Worm (Caenorhabditis elegans) whole organism, L4 larva: ENCODE data around the gene nap-1.

Experiments
- D1046.2 ChIP-seq: fragments of 200-800 bp; sonication (Bioruptor generic); IDR thresholded peaks from 2 replicates; pipeline ENCODE4 v1.3.6; 2022; ENCODE audit warnings: missing genetic modification characterization, missing compliant biosample characterization
- F10B5.3 ChIP-seq: sonication (generic microtip); optimal IDR thresholded peaks from 2 replicates; lab custom pipeline; 2016; ENCODE audit warnings: mild to moderate bottlenecking, missing genetic modification characterization, missing compliant biosample characterization
- F49E8.2 ChIP-seq: sonication (generic microtip); optimal IDR thresholded peaks from 2 replicates; lab custom pipeline; 2016; ENCODE audit warnings: missing compliant biosample characterization, mild to moderate bottlenecking, missing genetic modification characterization, borderline replicate concordance
- T26A8.4 ChIP-seq: fragments of 200-800 bp; sonication (Bioruptor generic); IDR thresholded peaks from 2 replicates; pipeline ENCODE4 v1.3.6; 2022; ENCODE audit warnings: missing genetic modification characterization, missing compliant biosample characterization
- Y105C5A.15 ChIP-seq: fragments of 200-800 bp; sonication (Bioruptor generic); IDR thresholded peaks from 2 replicates; pipeline ENCODE4 v1.3.6; 2022; ENCODE audit warnings: missing genetic modification characterization, missing compliant biosample characterization
- ZK337.2 ChIP-seq: fragments of 200-800 bp; sonication (Bioruptor generic); IDR thresholded peaks from 2 replicates; pipeline ENCODE4 v1.3.6; 2022; ENCODE audit warnings: missing genetic modification reagents, missing genetic modification characterization, missing compliant biosample characterization
- arid-1 ChIP-seq: fragments of 200-800 bp; sonication (Bioruptor generic); conservative IDR thresholded peaks from 2 replicates; pipeline ENCODE4 v1.3.6; 2022; ENCODE audit warnings: missing genetic modification reagents, missing genetic modification characterization, missing compliant biosample characterization
- ceh-20 ChIP-seq: fragments of 200-800 bp; sonication (Bioruptor generic); IDR thresholded peaks from 2 replicates; pipeline ENCODE4 v1.3.6; 2022; ENCODE audit warnings: missing genetic modification reagents, missing genetic modification characterization, missing compliant biosample characterization
- ceh-28 ChIP-seq: fragments of 150-350 bp; optimal IDR thresholded peaks from 2 replicates; lab custom pipeline; 2014; ENCODE audit warnings: missing biosample characterization, missing genetic modification reagents, missing genetic modification characterization
- ces-1 ChIP-seq: fragments of 150-350 bp; sonication (generic microtip); optimal IDR thresholded peaks from 4 replicates; lab custom pipeline; 2014; ENCODE audit warnings: missing biosample characterization, missing genetic modification reagents, missing genetic modification characterization
- daf-8 ChIP-seq: fragments of 200-800 bp; sonication (Bioruptor generic); IDR thresholded peaks from 2 replicates; pipeline ENCODE4 v1.3.6; 2022; ENCODE audit warnings: missing genetic modification characterization, missing compliant biosample characterization
- dmd-9 ChIP-seq: fragments of 200-800 bp; sonication (Bioruptor generic); IDR thresholded peaks from 2 replicates; pipeline ENCODE4 v1.3.6; 2022; ENCODE audit warnings: missing genetic modification reagents, missing genetic modification characterization, missing compliant biosample characterization
- duxl-1 ChIP-seq: sonication (generic microtip); optimal IDR thresholded peaks from 2 replicates; lab custom pipeline; 2016; ENCODE audit warnings: mild to moderate bottlenecking, missing genetic modification characterization, moderate library complexity, missing compliant biosample characterization; ENCODE audit not compliant: poor library complexity
- dve-1 ChIP-seq: sonication (generic microtip); optimal IDR thresholded peaks from 2 replicates; lab custom pipeline; 2017; ENCODE audit warnings: antibody characterized with exemption, mild to moderate bottlenecking, missing genetic modification characterization, missing compliant biosample characterization; ENCODE audit not compliant: insufficient read depth
- egl-43 ChIP-seq: fragments of 200-800 bp; sonication (Bioruptor generic); IDR thresholded peaks from 2 replicates; pipeline ENCODE4 v1.3.6; 2022; ENCODE audit warnings: missing genetic modification reagents, missing genetic modification characterization, missing compliant biosample characterization
- hif-1 ChIP-seq, 2 experiments: sonication (generic microtip); optimal IDR thresholded peaks; 2 replicates each; lab custom pipeline; 2016 to 2017; ENCODE audit warnings: missing compliant biosample characterization in 2 of 2, missing genetic modification characterization in 2 of 2, missing genetic modification reagents in 2 of 2, missing genotype in 2 of 2, mild to moderate bottlenecking in 1 of 2
- hlh-11 ChIP-seq: fragments of 200-800 bp; sonication (Bioruptor generic); optimal IDR thresholded peaks from 2 replicates; lab custom pipeline; 2018; ENCODE audit warnings: mild to moderate bottlenecking, missing genetic modification characterization, missing compliant biosample characterization
- jun-1 ChIP-seq: fragments of 150-350 bp; optimal IDR thresholded peaks from 2 replicates; lab custom pipeline; 2014; ENCODE audit warnings: missing biosample characterization, missing genetic modification reagents, missing genetic modification characterization
- lin-38 ChIP-seq: fragments of 200-800 bp; sonication (Bioruptor generic); IDR thresholded peaks from 2 replicates; pipeline ENCODE4 v1.3.6; 2022; ENCODE audit warnings: missing genetic modification reagents, missing genetic modification characterization, missing compliant biosample characterization
- lsy-2 ChIP-seq, 2 experiments: fragments of 150-350 bp in 1 of 2; sonication (generic microtip) in 1 of 2; optimal IDR thresholded peaks; 2 replicates each; lab custom pipeline; 2014 to 2017; ENCODE audit warnings: missing biosample characterization in 2 of 2, missing genetic modification characterization in 2 of 2
- madf-5 ChIP-seq, 2 experiments: fragments of 200-800 bp; sonication (Bioruptor generic); IDR thresholded peaks; 2 replicates each; pipeline ENCODE4 v1.3.6; 2022; ENCODE audit warnings: missing compliant biosample characterization in 2 of 2, missing genetic modification characterization in 2 of 2
- mdl-1 ChIP-seq, 2 experiments: fragments of 150-350 bp in 1 of 2; sonication (generic microtip) in 1 of 2; optimal IDR thresholded peaks; 2 replicates each; lab custom pipeline; 2014 to 2017; ENCODE audit warnings: missing biosample characterization in 2 of 2, missing genetic modification characterization in 2 of 2
- mep-1 ChIP-seq: fragments of 150-350 bp; sonication (generic microtip); optimal IDR thresholded peaks from 3 replicates; lab custom pipeline; 2014; ENCODE audit warnings: missing biosample characterization, missing genetic modification characterization
- mxl-3 ChIP-seq: fragments of 200-800 bp; sonication (Bioruptor generic); optimal IDR thresholded peaks from 2 replicates; lab custom pipeline; 2018; ENCODE audit warnings: mild to moderate bottlenecking, missing genetic modification characterization, missing compliant biosample characterization
- nhr-10 ChIP-seq: fragments of 150-350 bp; optimal IDR thresholded peaks from 2 replicates; lab custom pipeline; 2014; ENCODE audit warnings: missing biosample characterization, missing genetic modification characterization
- nhr-102 ChIP-seq: sonication (generic microtip); optimal IDR thresholded peaks from 2 replicates; lab custom pipeline; 2016; ENCODE audit warnings: mild to moderate bottlenecking, missing genetic modification characterization, moderate library complexity, missing compliant biosample characterization
- nhr-11 ChIP-seq: fragments of 150-350 bp; optimal IDR thresholded peaks from 2 replicates; lab custom pipeline; 2014; ENCODE audit warnings: missing biosample characterization, missing genetic modification characterization
- nhr-237 ChIP-seq: sonication (generic microtip); optimal IDR thresholded peaks from 2 replicates; lab custom pipeline; 2017; ENCODE audit warnings: missing biosample characterization, missing genetic modification characterization
- nhr-25 ChIP-seq: sonication (generic microtip); optimal IDR thresholded peaks from 2 replicates; lab custom pipeline; 2017; ENCODE audit warnings: missing genetic modification characterization, mild to moderate bottlenecking, missing compliant biosample characterization, antibody characterized with exemption, moderate library complexity, borderline replicate concordance; ENCODE audit not compliant: insufficient read depth
- nhr-28 ChIP-seq: fragments of 150-350 bp; optimal IDR thresholded peaks from 2 replicates; lab custom pipeline; 2014; ENCODE audit warnings: missing biosample characterization, missing genetic modification characterization
- nhr-48 ChIP-seq: sonication (generic microtip); optimal IDR thresholded peaks from 2 replicates; lab custom pipeline; 2016; ENCODE audit warnings: mild to moderate bottlenecking, missing genetic modification characterization, missing compliant biosample characterization
- nhr-77 ChIP-seq: fragments of 150-350 bp; optimal IDR thresholded peaks from 2 replicates; lab custom pipeline; 2014; ENCODE audit warnings: missing biosample characterization, missing genetic modification characterization
- pha-4 ChIP-seq, 2 experiments: fragments of 150-350 bp in 1 of 2; fragments of 200-800 bp in 1 of 2; sonication (Bioruptor generic) in 1 of 2; IDR thresholded peaks in 1 of 2; optimal IDR thresholded peaks in 1 of 2; 2 replicates each; pipeline versions ENCODE4 v1.3.6 to Lab custom; 2014 to 2022; ENCODE audit warnings: missing genetic modification characterization in 2 of 2, missing genetic modification reagents in 2 of 2, missing biosample characterization in 1 of 2, missing compliant biosample characterization in 1 of 2
- php-3 ChIP-seq: fragments of 200-800 bp; sonication (Bioruptor generic); IDR thresholded peaks from 2 replicates; pipeline ENCODE4 v1.3.6; 2022; ENCODE audit warnings: missing genetic modification reagents, missing genetic modification characterization, missing compliant biosample characterization
- rbr-2 ChIP-seq: sonication (generic microtip); optimal IDR thresholded peaks from 2 replicates; lab custom pipeline; 2016; ENCODE audit warnings: missing genotype, missing genetic modification characterization, missing compliant biosample characterization
- saeg-2 ChIP-seq: fragments of 200-800 bp; sonication (Bioruptor generic); IDR thresholded peaks from 2 replicates; pipeline ENCODE4 v1.3.6; 2022; ENCODE audit warnings: missing genetic modification reagents, missing genetic modification characterization, missing compliant biosample characterization
- sdz-12 ChIP-seq: fragments of 200-800 bp; sonication (Bioruptor generic); optimal IDR thresholded peaks from 2 replicates; lab custom pipeline; 2018; ENCODE audit warnings: mild to moderate bottlenecking, missing genetic modification characterization, missing compliant biosample characterization
- snpc-4 ChIP-seq: fragments of 150-350 bp; optimal IDR thresholded peaks from 2 replicates; lab custom pipeline; 2014; ENCODE audit warnings: missing biosample characterization, missing genetic modification characterization
- spr-1 ChIP-seq: sonication (generic microtip); optimal IDR thresholded peaks from 2 replicates; lab custom pipeline; 2016; ENCODE audit warnings: mild to moderate bottlenecking, missing genetic modification characterization, missing compliant biosample characterization
- spr-3 ChIP-seq: fragments of 200-800 bp; sonication (Bioruptor generic); optimal IDR thresholded peaks from 2 replicates; lab custom pipeline; 2018; ENCODE audit warnings: mild to moderate bottlenecking, missing genetic modification characterization, missing compliant biosample characterization
- tag-97 ChIP-seq: fragments of 200-800 bp; sonication (Bioruptor generic); IDR thresholded peaks from 2 replicates; pipeline ENCODE4 v1.3.6; 2022; ENCODE audit warnings: missing genetic modification characterization, missing compliant biosample characterization
- tra-1 ChIP-seq: fragments of 200-800 bp; sonication (Bioruptor generic); IDR thresholded peaks from 2 replicates; pipeline ENCODE4 v1.3.6; 2022; ENCODE audit warnings: missing genetic modification reagents, missing genetic modification characterization, missing compliant biosample characterization
- unc-130 ChIP-seq: sonication (generic microtip); optimal IDR thresholded peaks from 2 replicates; lab custom pipeline; 2016; ENCODE audit warnings: missing genetic modification reagents, missing genetic modification characterization, missing compliant biosample characterization
- unc-62 ChIP-seq, 3 experiments: fragments of 150-350 bp in 1 of 3; sonication (generic microtip); optimal IDR thresholded peaks in 2 of 3; peaks in 1 of 3; 1 replicate in 1 of 3; 2 replicates in 2 of 3; lab custom pipeline; 2014 to 2017; ENCODE audit warnings: missing biosample characterization in 3 of 3, missing genetic modification characterization in 3 of 3, missing genetic modification reagents in 3 of 3, missing genotype in 1 of 3
- vab-7 ChIP-seq: fragments of 200-800 bp; sonication (Bioruptor generic); IDR thresholded peaks from 2 replicates; pipeline ENCODE4 v1.3.6; 2022; ENCODE audit warnings: missing genetic modification reagents, missing genetic modification characterization, missing compliant biosample characterization
- zag-1 ChIP-seq: fragments of 150-350 bp; optimal IDR thresholded peaks from 2 replicates; lab custom pipeline; 2014; ENCODE audit warnings: missing biosample characterization, missing genetic modification characterization
- zip-11 ChIP-seq: fragments of 200-800 bp; sonication (Bioruptor generic); IDR thresholded peaks from 2 replicates; pipeline ENCODE4 v1.3.6; 2022; ENCODE audit warnings: missing genetic modification characterization, missing compliant biosample characterization

Gene nap-1

DNA sequence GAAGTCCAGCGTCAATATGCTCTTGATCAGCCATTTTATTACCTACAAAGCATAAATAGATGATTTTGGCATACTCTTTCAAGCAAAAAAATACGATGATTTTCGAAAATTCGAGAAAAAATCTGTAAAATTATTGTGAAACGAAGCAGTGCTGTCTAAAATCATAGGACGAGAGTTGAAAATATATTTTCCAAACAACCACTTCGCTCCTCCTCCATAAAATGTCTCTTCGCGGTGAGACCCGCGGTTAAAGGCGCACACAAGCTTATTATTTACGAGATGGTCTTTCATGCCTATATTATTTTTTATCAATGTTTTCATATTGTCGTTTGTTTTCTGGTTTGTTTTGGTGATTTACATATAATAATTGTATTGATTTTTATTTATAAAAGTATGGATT is at the start of gene nap-1 (continued):
- TF ChIP-seq mxl-3: no peak
- TF ChIP-seq, all 104 proteins: peak for 29

ce11 chrIV:8428492-8428891 is 49.4 kb upstream of the nap-1 start:
- peak in 1 of 2 experiments; percentile 79 for TF ChIP-seq unc-62 (GFP tag; optimal IDR thresholded peaks at IDR 0.05 in 1 of 2; lab: Kevin White, UChicago)
- no peak for TF ChIP-seq unc-62 (tag; optimal IDR thresholded peaks at IDR 0.05; lab: Kevin White, UChicago)
- TF ChIP-seq snpc-4 (tag; lab: Kevin White, UChicago): peak; percentile 94
- peak; percentile 26 to 60 for TF ChIP-seq hif-1 (tag; optimal IDR thresholded peaks at IDR 0.05; lab: Kevin White, UChicago)
- 0 out of 2 replicates have a peak, but pooled peaks have one; percentile 52 for TF ChIP-seq Y105C5A.15 (GFP tag; lab: Robert Waterston, UW)
- peak; percentile 79 for TF ChIP-seq dve-1 (tag; lab: Kevin White, UChicago)
- no peak for TF ChIP-seq nhr-25 (tag; lab: Kevin White, UChicago)
- no peak for TF ChIP-seq daf-8 (GFP tag; lab: Robert Waterston, UW)
- no peak for TF ChIP-seq mep-1
- peak; percentile 91 for TF ChIP-seq nhr-102 (tag; lab: Kevin White, UChicago)
- TF ChIP-seq rbr-2 (tag; lab: Kevin White, UChicago): peak; percentile 85
- TF ChIP-seq tag-97: 0 out of 2 replicates have a peak, but pooled peaks have one; percentile 21
- peak; percentile 78 for TF ChIP-seq nhr-48 (tag; lab: Kevin White, UChicago)
- peak; percentile 59 for TF ChIP-seq tra-1
- TF ChIP-seq php-3: peak; percentile 67
- TF ChIP-seq nhr-77 (tag; lab: Kevin White, UChicago): peak; percentile 47
- no peak for TF ChIP-seq ces-1
- TF ChIP-seq zip-11 (GFP tag; lab: Robert Waterston, UW): no peak
- TF ChIP-seq madf-5 (GFP tag; IDR thresholded peaks at IDR 0.05; lab: Robert Waterston, UW): 0 out of 4 replicates have a peak, but pooled peaks of 1 of the 2 experiments have one; percentile 31
- TF ChIP-seq sdz-12 (GFP tag; lab: Kevin White, UChicago): no peak
- no peak for TF ChIP-seq zag-1
- TF ChIP-seq lsy-2 (tag; optimal IDR thresholded peaks at IDR 0.05; lab: Kevin White, UChicago): peak; percentile 46 to 88
- TF ChIP-seq hlh-11 (tag; lab: Kevin White, UChicago): peak; percentile 92
- TF ChIP-seq spr-3 (GFP tag; lab: Kevin White, UChicago): peak; percentile 73
- peak; percentile 88 for TF ChIP-seq nhr-28
- TF ChIP-seq F49E8.2 (tag; lab: Kevin White, UChicago): peak; percentile 96
- TF ChIP-seq jun-1 (tag; lab: Kevin White, UChicago): peak; percentile 38
- TF ChIP-seq arid-1: peak; percentile 88
- peak; percentile 59; the same call in 1 of the 2 replicates for TF ChIP-seq dmd-9 (GFP tag; lab: Robert Waterston, UW)
- TF ChIP-seq ceh-28: no peak
- peak; percentile 38 for TF ChIP-seq nhr-10 (tag; lab: Kevin White, UChicago)
- TF ChIP-seq mdl-1 (tag; optimal IDR thresholded peaks at IDR 0.05; lab: Kevin White, UChicago): peak; percentile 11 to 25
- peak; percentile 78 for TF ChIP-seq pha-4 (GFP tag; IDR thresholded peaks at IDR 0.05; lab: Robert Waterston, UW)
- TF ChIP-seq pha-4 (tag; optimal IDR thresholded peaks at IDR 0.05; lab: Kevin White, UChicago): no peak
- peak; percentile 73; the same call in 1 of the 2 replicates for TF ChIP-seq ceh-20 (GFP tag; lab: Robert Waterston, UW)
- TF ChIP-seq nhr-237 (tag; lab: Kevin White, UChicago): no peak
- no peak for TF ChIP-seq T26A8.4 (GFP tag; lab: Robert Waterston, UW)
- TF ChIP-seq ZK337.2 (GFP tag; lab: Robert Waterston, UW): no peak
- no peak for TF ChIP-seq D1046.2 (GFP tag; lab: Robert Waterston, UW)
- peak; percentile 69 for TF ChIP-seq nhr-11 (tag; lab: Kevin White, UChicago)
- TF ChIP-seq spr-1 (tag; lab: Kevin White, UChicago): peak; percentile 94
- no peak; the same call in 1 of the 2 replicates for TF ChIP-seq egl-43
- TF ChIP-seq duxl-1: peak; percentile 80
- peak; percentile 90 for TF ChIP-seq unc-130 (GFP tag; lab: Kevin White, UChicago)
- TF ChIP-seq F10B5.3 (tag; lab: Kevin White, UChicago): peak; percentile 86
- TF ChIP-seq vab-7: peak; percentile 52; the same call in 1 of the 2 replicates
- TF ChIP-seq saeg-2 (GFP tag; lab: Robert Waterston, UW): peak; percentile 85; the same call in 1 of the 2 replicates
- peak; percentile 81 for TF ChIP-seq lin-38 (GFP tag; lab: Robert Waterston, UW)
